Fruit fly (Drosophila melanogaster) whole organism: ENCODE measurements around the gene Swt1.

Source experiments
- EcR ChIP-seq, 2 experiments: fragments of >200 bp; optimal IDR thresholded peaks; 2 replicates each; lab custom pipeline; 2017; ENCODE audit warnings: missing biosample characterization in 2 of 2, missing genetic modification characterization in 2 of 2, missing genetic modification reagents in 2 of 2
- pan ChIP-seq: fragments of >200 bp; optimal IDR thresholded peaks from 2 replicates; lab custom pipeline; 2017
- psq ChIP-seq: fragments of >200 bp; optimal IDR thresholded peaks from 2 replicates; lab custom pipeline; 2017

DNA sequence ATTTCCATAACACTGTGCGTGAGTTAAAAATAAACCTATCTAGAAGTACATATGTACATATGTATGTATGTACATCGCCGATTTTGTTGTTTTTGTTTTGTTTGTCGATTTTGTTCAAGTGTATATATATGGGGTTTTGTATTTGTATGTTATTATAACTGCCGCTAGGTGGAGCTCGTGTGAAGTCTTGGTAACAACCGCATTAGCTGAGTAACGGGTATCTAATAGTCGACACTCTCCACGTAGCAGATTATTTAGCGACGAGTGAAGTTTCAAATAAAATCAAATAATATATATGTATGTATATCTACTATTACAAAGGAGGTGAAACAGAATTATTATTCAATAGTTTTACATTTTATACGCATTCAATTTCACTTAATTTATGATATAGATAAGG lies 39.0 kb upstream of the Swt1 start:
- TF ChIP-seq EcR (GFP tag; optimal IDR thresholded peaks at IDR 0.05; lab: Kevin White, UChicago) (no peak), pan (no peak), psq (lab: Kevin White, UChicago) (no peak)
